Worm (Caenorhabditis elegans) whole organism, young adult: ENCODE measurements around the gene F20D6.9.

ENCODE experiments used
- B0336.3 ChIP-seq: fragments of 200-800 bp; sonication (Bioruptor generic); IDR thresholded peaks from 2 replicates; pipeline ENCODE4 v1.3.6; 2022; ENCODE audit warnings: missing genetic modification characterization, missing compliant biosample characterization
- C06A6.2 ChIP-seq: fragments of 200-800 bp; sonication (Bioruptor generic); conservative IDR thresholded peaks from 2 replicates; pipeline ENCODE4 v1.3.6; 2022; ENCODE audit warnings: missing genetic modification characterization, missing compliant biosample characterization
- bed-1 ChIP-seq: fragments of 200-800 bp; sonication (Bioruptor generic); IDR thresholded peaks from 2 replicates; pipeline ENCODE4 v1.3.6; 2022; ENCODE audit warnings: missing genetic modification reagents, missing genetic modification characterization, missing compliant biosample characterization
- ceh-27 ChIP-seq: fragments of 200-800 bp; sonication (Bioruptor generic); optimal IDR thresholded peaks from 2 replicates; lab custom pipeline; 2018; ENCODE audit warnings: mild to moderate bottlenecking, missing genetic modification characterization, moderate library complexity, missing compliant biosample characterization
- dpff-1 ChIP-seq: sonication (generic microtip); optimal IDR thresholded peaks from 2 replicates; lab custom pipeline; 2017; ENCODE audit warnings: mild to moderate bottlenecking, missing genetic modification characterization, missing compliant biosample characterization
- egrh-3 ChIP-seq: fragments of 200-800 bp; sonication (Bioruptor generic); IDR thresholded peaks from 2 replicates; pipeline ENCODE4 v1.3.6; 2022; ENCODE audit warnings: missing genetic modification reagents, missing genetic modification characterization, missing compliant biosample characterization
- lir-1 ChIP-seq: fragments of 200-800 bp; sonication (Bioruptor generic); conservative IDR thresholded peaks from 2 replicates; pipeline ENCODE4 v1.3.6; 2022; ENCODE audit warnings: missing genetic modification reagents, missing genetic modification characterization, missing compliant biosample characterization
- nhr-179 ChIP-seq: sonication (generic microtip); optimal IDR thresholded peaks from 2 replicates; lab custom pipeline; 2016; ENCODE audit warnings: mild to moderate bottlenecking, missing genetic modification characterization, missing compliant biosample characterization
- rcor-1 ChIP-seq: fragments of 200-800 bp; sonication (Bioruptor generic); IDR thresholded peaks from 2 replicates; pipeline ENCODE4 v1.3.6; 2022; ENCODE audit warnings: missing genetic modification reagents, missing genetic modification characterization, missing compliant biosample characterization
- rpc-1 ChIP-seq, 2 experiments: fragments of 150-350 bp in 1 of 2; sonication (generic microtip) in 1 of 2; optimal IDR thresholded peaks; 2 replicates each; lab custom pipeline; 2014 to 2018; ENCODE audit warnings: missing biosample characterization in 1 of 2, missing genetic modification characterization in 1 of 2, missing genetic modification reagents in 1 of 2, missing genotype in 1 of 2
- snpc-4 ChIP-seq, 5 experiments: fragments of 150-350 bp in 1 of 5; sonication (generic microtip) in 4 of 5; optimal IDR thresholded peaks; 2 replicates each; lab custom pipeline; 2014 to 2018; ENCODE audit warnings: missing genetic modification characterization in 5 of 5, missing biosample characterization in 3 of 5, antibody characterized with exemption in 2 of 5, mild to moderate bottlenecking in 2 of 5, missing compliant biosample characterization in 2 of 5, missing genotype in 2 of 5, moderate library complexity in 2 of 5, missing genetic modification reagents in 1 of 5
- unc-62 ChIP-seq: fragments of 150-350 bp; optimal IDR thresholded peaks from 2 replicates; lab custom pipeline; 2014; ENCODE audit warnings: missing biosample characterization, missing genetic modification reagents, missing genetic modification characterization
- ztf-6 ChIP-seq: fragments of 200-800 bp; sonication (Bioruptor generic); IDR thresholded peaks from 2 replicates; pipeline ENCODE4 v1.3.6; 2022; ENCODE audit warnings: missing genetic modification reagents, missing genetic modification characterization, missing compliant biosample characterization

- TF ChIP-seq lir-1 (GFP tag; lab: Robert Waterston, UW) (no peak), dpff-1 (tag; lab: Kevin White, UChicago) (no peak), unc-62 (GFP tag; lab: Kevin White, UChicago) (no peak), rcor-1 (GFP tag; lab: Robert Waterston, UW) (no peak), egrh-3 (GFP tag; lab: Robert Waterston, UW) (no peak), B0336.3 (no peak), C06A6.2 (GFP tag; lab: Robert Waterston, UW) (no peak), ceh-27 (GFP tag; lab: Kevin White, UChicago) (no peak), snpc-4 (GFP tag; optimal IDR thresholded peaks at IDR 0.05; lab: Kevin White, UChicago) (no peak), snpc-4 (tag; optimal IDR thresholded peaks at IDR 0.05; lab: Kevin White, UChicago) (no peak), nhr-179 (tag; lab: Kevin White, UChicago) (no peak), ztf-6 (GFP tag; lab: Robert Waterston, UW) (no peak), bed-1 (GFP tag; lab: Robert Waterston, UW) (no peak), rpc-1 (optimal IDR thresholded peaks at IDR 0.05; lab: Kevin White, UChicago) (no peak), rpc-1 (tag; optimal IDR thresholded peaks at IDR 0.05; lab: Kevin White, UChicago) (no peak)
These were observed 33.3 kb upstream of the F20D6.9 start for ce11 chrV:8210527-8210926.
